Worm (Caenorhabditis elegans) whole organism, L3 larva: ENCODE results near the gene icln-1.

Experiments
- ZK546.5 ChIP-seq: sonication (generic microtip); optimal IDR thresholded peaks from 2 replicates; lab custom pipeline; 2017; ENCODE audit warnings: missing biosample characterization, missing genetic modification characterization
- aly-2 ChIP-seq: fragments of 150-350 bp; optimal IDR thresholded peaks from 2 replicates; lab custom pipeline; 2014; ENCODE audit warnings: missing biosample characterization, missing genetic modification characterization
- ceh-16 ChIP-seq: sonication (generic microtip); optimal IDR thresholded peaks from 2 replicates; lab custom pipeline; 2017; ENCODE audit warnings: missing biosample characterization, missing genetic modification characterization
- ceh-28 ChIP-seq: fragments of 150-350 bp; optimal IDR thresholded peaks from 2 replicates; lab custom pipeline; 2014; ENCODE audit warnings: missing biosample characterization, missing genetic modification reagents, missing genetic modification characterization
- ceh-82 ChIP-seq: fragments of 150-350 bp; optimal IDR thresholded peaks from 2 replicates; lab custom pipeline; 2014; ENCODE audit warnings: missing biosample characterization, missing genetic modification characterization
- ceh-9 ChIP-seq: sonication (generic microtip); optimal IDR thresholded peaks from 2 replicates; lab custom pipeline; 2018; ENCODE audit warnings: missing biosample characterization, missing genetic modification characterization
- daf-12 ChIP-seq: fragments of 150-350 bp; optimal IDR thresholded peaks from 2 replicates; lab custom pipeline; 2014; ENCODE audit warnings: missing biosample characterization, missing genetic modification reagents, missing genetic modification characterization
- egl-27 ChIP-seq: sonication (generic microtip); optimal IDR thresholded peaks from 4 replicates; lab custom pipeline; 2017; ENCODE audit warnings: missing biosample characterization, missing genetic modification reagents, missing genetic modification characterization
- egl-5 ChIP-seq: fragments of 150-350 bp; optimal IDR thresholded peaks from 2 replicates; lab custom pipeline; 2017; ENCODE audit warnings: missing biosample characterization, missing genetic modification reagents, missing genetic modification characterization, inconsistent platforms
- elt-1 ChIP-seq: fragments of 150-350 bp; optimal IDR thresholded peaks from 2 replicates; lab custom pipeline; 2014; ENCODE audit warnings: missing biosample characterization, missing genetic modification characterization
- elt-2 ChIP-seq: sonication (generic microtip); optimal IDR thresholded peaks from 2 replicates; lab custom pipeline; 2016; ENCODE audit warnings: missing genetic modification reagents, mild to moderate bottlenecking, missing genetic modification characterization, missing compliant biosample characterization
- fkh-10 ChIP-seq: sonication (generic microtip); optimal IDR thresholded peaks from 2 replicates; lab custom pipeline; 2017; ENCODE audit warnings: missing biosample characterization, missing genetic modification reagents, missing genetic modification characterization
- fkh-2 ChIP-seq: fragments of 150-350 bp; optimal IDR thresholded peaks from 2 replicates; lab custom pipeline; 2014; ENCODE audit warnings: missing biosample characterization, missing genetic modification reagents, missing genetic modification characterization
- hmg-11 ChIP-seq: sonication (generic microtip); optimal IDR thresholded peaks from 2 replicates; lab custom pipeline; 2016; ENCODE audit warnings: missing genetic modification characterization, missing compliant biosample characterization
- jun-1 ChIP-seq: fragments of 150-350 bp; optimal IDR thresholded peaks from 2 replicates; lab custom pipeline; 2014; ENCODE audit warnings: missing biosample characterization, missing genetic modification reagents, missing genetic modification characterization
- lin-15B ChIP-seq: fragments of 150-350 bp; optimal IDR thresholded peaks from 2 replicates; lab custom pipeline; 2014; ENCODE audit warnings: missing biosample characterization, missing genetic modification characterization
- lin-39 ChIP-seq: fragments of 150-350 bp; optimal IDR thresholded peaks from 2 replicates; lab custom pipeline; 2018; ENCODE audit warnings: missing biosample characterization, missing genetic modification reagents, missing genetic modification characterization
- lsy-12 ChIP-seq: sonication (generic microtip); optimal IDR thresholded peaks from 2 replicates; lab custom pipeline; 2016; ENCODE audit warnings: mild to moderate bottlenecking, missing genetic modification characterization, missing compliant biosample characterization
- mml-1 ChIP-seq: fragments of 150-350 bp; sonication (generic microtip); optimal IDR thresholded peaks from 3 replicates; lab custom pipeline; 2014; ENCODE audit warnings: missing biosample characterization, missing genetic modification characterization
- nfya-1 ChIP-seq: sonication (generic microtip); optimal IDR thresholded peaks from 2 replicates; lab custom pipeline; 2017; ENCODE audit warnings: missing genetic modification characterization, mild to moderate bottlenecking, missing compliant biosample characterization, antibody characterized with exemption, moderate library complexity; ENCODE audit not compliant: insufficient read depth
- nhr-12 ChIP-seq: fragments of 150-350 bp; optimal IDR thresholded peaks from 2 replicates; lab custom pipeline; 2014; ENCODE audit warnings: missing biosample characterization, missing genetic modification characterization
- nhr-23 ChIP-seq: fragments of 150-350 bp; optimal IDR thresholded peaks from 2 replicates; lab custom pipeline; 2014; ENCODE audit warnings: missing biosample characterization, missing genetic modification reagents, missing genetic modification characterization
- nhr-25 ChIP-seq: sonication (generic microtip); optimal IDR thresholded peaks from 2 replicates; lab custom pipeline; 2017; ENCODE audit warnings: missing biosample characterization, missing genetic modification characterization
- nhr-28 ChIP-seq: fragments of 150-350 bp; optimal IDR thresholded peaks from 2 replicates; lab custom pipeline; 2014; ENCODE audit warnings: missing biosample characterization, missing genetic modification characterization
- nhr-43 ChIP-seq: sonication (generic microtip); optimal IDR thresholded peaks from 2 replicates; lab custom pipeline; 2016; ENCODE audit warnings: mild to moderate bottlenecking, missing genetic modification characterization, missing compliant biosample characterization; ENCODE audit not compliant: poor library complexity, severe bottlenecking
- nhr-76 ChIP-seq: fragments of 150-350 bp; sonication (generic microtip); optimal IDR thresholded peaks from 5 replicates; lab custom pipeline; 2014; ENCODE audit warnings: missing biosample characterization, missing genetic modification characterization
- pha-4 ChIP-seq: fragments of 150-350 bp; optimal IDR thresholded peaks from 2 replicates; lab custom pipeline; 2014; ENCODE audit warnings: missing biosample characterization, missing genetic modification reagents, missing genetic modification characterization
- pqm-1 ChIP-seq: fragments of 150-350 bp; optimal IDR thresholded peaks from 2 replicates; lab custom pipeline; 2017; ENCODE audit warnings: missing biosample characterization, missing genetic modification characterization, inconsistent platforms
- sea-2 ChIP-seq: fragments of 150-350 bp; sonication (generic microtip); optimal IDR thresholded peaks from 4 replicates; lab custom pipeline; 2014; ENCODE audit warnings: missing biosample characterization, missing genetic modification reagents, missing genetic modification characterization
- unc-39 ChIP-seq: sonication (generic microtip); optimal IDR thresholded peaks from 4 replicates; lab custom pipeline; 2017; ENCODE audit warnings: missing biosample characterization, missing genetic modification characterization

Gene icln-1

DNA sequence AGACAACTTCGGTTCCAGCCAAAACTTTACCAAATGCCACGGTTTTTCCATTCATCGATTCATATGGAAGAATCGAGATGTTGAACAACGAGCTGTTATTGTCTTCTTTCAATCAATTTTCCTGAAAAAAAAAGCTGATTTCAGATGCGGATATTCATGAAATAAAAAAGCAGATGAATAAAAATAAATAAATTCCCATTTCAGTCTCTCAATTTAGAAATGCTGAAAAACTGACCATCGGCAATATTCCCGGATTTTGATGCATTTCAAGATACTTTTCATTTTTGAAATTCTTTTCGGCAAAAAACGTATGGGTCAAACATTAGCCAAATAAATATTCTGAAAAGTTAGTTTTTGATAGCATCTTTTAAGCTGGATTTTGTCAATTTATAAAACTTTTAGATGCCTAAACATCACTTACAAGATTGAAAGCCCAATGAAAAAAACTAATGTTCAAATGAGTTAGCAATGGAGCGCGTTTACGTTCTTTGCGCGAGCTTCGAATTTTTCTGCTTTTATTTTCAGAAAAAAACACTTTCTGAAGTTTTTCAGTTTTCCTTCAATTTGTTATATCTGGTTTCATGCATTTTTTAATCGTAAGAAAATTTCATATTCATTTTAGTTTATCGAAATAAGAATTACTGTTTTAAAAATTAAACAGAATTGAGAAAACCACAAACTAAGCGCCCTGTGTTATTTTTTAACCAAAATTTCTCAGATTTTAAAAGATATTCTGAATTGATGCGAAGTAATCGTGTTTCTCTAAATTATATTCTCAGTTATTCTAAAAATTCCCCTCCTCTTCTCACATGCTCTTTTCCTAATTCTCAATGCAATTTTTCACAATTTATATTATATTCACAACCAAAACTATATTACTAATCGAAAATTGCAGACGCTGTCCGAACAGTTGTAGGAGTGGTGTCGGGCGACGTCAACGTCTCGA lies 8.9 kb upstream of the icln-1 start, which contains the start of the genes C01F6.14 and fem-3:
Gene C01F6.14, minus strand, starts transcription at position 51 of the 946 bp plus-strand sequence.
Gene fem-3, plus strand, starts transcription at position 896 of the 946 bp plus-strand sequence.
- no peak for TF ChIP-seq sea-2 (GFP tag; lab: Kevin White, UChicago)
- peak; percentile 36 for TF ChIP-seq nfya-1 (tag; lab: Kevin White, UChicago)
- no peak for TF ChIP-seq fkh-10
- peak; percentile 46 for TF ChIP-seq lin-15B (tag; lab: Kevin White, UChicago)
- peak; percentile 39 for TF ChIP-seq pha-4
- peak; percentile 72 for TF ChIP-seq egl-5 (tag; lab: Kevin White, UChicago)

DNA sequence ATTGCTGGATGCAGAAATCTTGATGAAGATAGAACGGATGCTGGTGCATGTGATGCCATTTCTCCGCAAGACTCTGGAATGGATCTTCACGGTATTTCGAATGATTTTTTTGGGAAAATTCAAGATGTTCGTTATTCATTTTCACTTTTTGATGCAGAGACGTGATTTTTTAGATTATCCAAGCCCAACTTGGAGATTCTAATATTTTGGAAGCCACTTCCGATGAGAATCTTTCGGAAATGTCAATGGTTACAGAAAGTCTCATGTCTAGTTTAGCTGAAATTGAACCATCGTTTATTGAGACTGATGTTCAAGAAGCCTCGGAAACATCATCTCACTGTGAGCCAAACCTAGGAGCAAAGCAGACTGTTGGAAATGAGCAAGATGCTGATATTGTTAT lies 5.4 kb upstream of the icln-1 start:
- TF ChIP-seq egl-27 (no peak), egl-5 (tag; lab: Kevin White, UChicago) (no peak), pha-4 (no peak), ceh-82 (no peak)

DNA sequence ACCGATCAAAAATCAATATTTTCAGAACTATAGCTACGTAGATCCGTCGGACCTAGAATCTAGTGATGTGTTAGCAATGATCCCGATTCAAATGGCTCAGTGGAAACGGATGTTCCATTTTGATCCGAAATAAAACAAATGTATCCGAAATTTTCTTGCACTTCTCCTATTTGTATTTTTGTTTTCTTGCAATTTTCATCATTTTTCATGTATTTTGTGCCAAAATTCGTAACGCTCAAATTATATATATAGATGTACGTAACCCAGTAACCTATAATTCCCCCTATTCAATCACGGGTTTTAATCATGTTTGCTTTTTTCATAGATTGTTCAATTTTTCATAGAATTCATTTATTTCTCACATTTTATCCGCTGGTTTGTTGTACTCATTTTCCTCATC lies 3.5 kb upstream of the icln-1 start, which contains the start of gene gldi-10:
Gene gldi-10, plus strand, starts transcription at position 301 of the 400 bp plus-strand sequence.
- TF ChIP-seq nhr-25 (tag; lab: Kevin White, UChicago) (no peak), aly-2 (tag; lab: Kevin White, UChicago) (no peak), unc-39 (tag; lab: Kevin White, UChicago) (no peak)

DNA sequence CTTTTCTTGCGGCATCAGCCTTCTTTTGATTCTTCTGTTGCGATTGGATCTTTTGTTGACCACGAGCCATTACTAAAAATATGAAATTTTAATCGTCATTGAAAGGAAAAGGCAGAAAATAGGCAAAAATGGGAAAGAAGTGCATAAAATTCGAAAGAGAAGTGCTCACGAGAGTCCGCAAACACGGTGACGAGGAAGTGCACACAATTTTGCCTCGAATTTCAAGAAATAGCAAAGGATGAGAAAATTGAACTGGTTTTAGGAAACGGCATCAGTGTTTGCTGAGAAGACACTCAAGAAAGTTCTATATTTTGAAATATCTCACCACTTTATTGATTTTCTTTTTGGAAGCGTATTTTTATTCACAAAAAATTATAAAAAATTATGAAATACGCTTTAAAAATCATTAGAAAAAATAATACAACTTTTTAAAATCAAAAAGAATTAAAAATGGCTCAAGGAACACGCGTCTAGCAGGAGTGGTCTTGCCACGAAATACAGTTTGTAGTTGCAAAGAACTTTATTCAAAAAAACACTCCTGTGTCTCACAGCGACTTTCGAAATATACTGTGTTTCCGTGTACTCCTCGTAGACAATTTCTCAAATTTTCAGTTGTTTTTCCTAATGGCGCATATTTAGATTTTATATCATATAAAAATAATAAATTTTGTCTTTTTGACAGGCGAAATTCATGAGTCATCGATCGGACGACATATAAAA lies 867 bp upstream of the icln-1 start, which contains the start of the genes znf-706 and cpna-3:
Gene znf-706, minus strand, starts transcription at position 72 of the 720 bp plus-strand sequence.
Gene cpna-3, plus strand, starts transcription at position 683 of the 720 bp plus-strand sequence.
- TF ChIP-seq nhr-12 (tag; lab: Kevin White, UChicago) (no peak), ceh-16 (tag; lab: Kevin White, UChicago) (no peak), elt-1 (no peak), ZK546.5 (tag; lab: Kevin White, UChicago) (no peak), mml-1 (tag; lab: Kevin White, UChicago) (no peak), hmg-11 (tag; lab: Kevin White, UChicago) (peak; percentile 15), nhr-25 (tag; lab: Kevin White, UChicago) (no peak), nhr-28 (tag; lab: Kevin White, UChicago) (no peak), lsy-12 (tag; lab: Kevin White, UChicago) (no peak), ceh-82 (no peak), daf-12 (tag; lab: Kevin White, UChicago) (no peak), ceh-28 (tag; lab: Kevin White, UChicago) (no peak), nhr-76 (tag; lab: Kevin White, UChicago) (no peak), fkh-2 (no peak), pha-4 (no peak), lin-15B (tag; lab: Kevin White, UChicago) (no peak), egl-5 (tag; lab: Kevin White, UChicago) (no peak), nhr-43 (tag; lab: Kevin White, UChicago) (no peak), unc-39 (tag; lab: Kevin White, UChicago) (no peak), nhr-23 (peak; percentile 0), sea-2 (GFP tag; lab: Kevin White, UChicago) (no peak), elt-2 (peak; percentile 5)
- TF ChIP-seq, all 47 proteins: peak for 3

DNA sequence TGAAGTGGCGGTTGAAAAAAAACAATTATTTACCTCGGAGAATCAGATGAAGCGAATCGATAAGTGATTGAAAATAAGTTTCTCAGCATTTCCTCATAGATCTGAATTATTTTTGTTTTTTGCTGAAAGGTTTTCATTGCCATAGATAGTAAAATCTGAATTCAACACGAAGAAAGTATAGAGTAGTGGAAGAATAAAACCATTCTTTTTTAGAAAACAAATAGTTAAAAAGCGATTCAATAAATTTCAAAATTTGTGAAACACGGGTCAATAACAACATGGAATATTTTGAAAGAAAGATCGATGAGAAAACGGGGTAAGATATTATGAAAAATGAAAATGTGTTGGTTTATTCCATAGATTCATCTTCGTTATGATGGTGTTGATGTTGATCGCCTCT lies 1.1 kb downstream of the icln-1 start, which contains the start of gene mrpl-42:
Gene mrpl-42, minus strand, starts transcription at position 101 of the 400 bp plus-strand sequence.
- no peak for TF ChIP-seq lsy-12 (tag; lab: Kevin White, UChicago)
- no peak for TF ChIP-seq nfya-1 (tag; lab: Kevin White, UChicago)
- TF ChIP-seq ceh-9 (tag; lab: Kevin White, UChicago) = no peak
- TF ChIP-seq fkh-10 = no peak
- TF ChIP-seq pqm-1 (tag; lab: Kevin White, UChicago) = no peak
- no peak for TF ChIP-seq lin-39 (tag; lab: Kevin White, UChicago)
- TF ChIP-seq nhr-23 = no peak
- TF ChIP-seq nhr-25 (tag; lab: Kevin White, UChicago) = no peak
- no peak for TF ChIP-seq ceh-82
- TF ChIP-seq jun-1 = no peak
